Fruit fly (Drosophila melanogaster): ENCODE measurements around the gene Epp.

The Epp gene

dm6 chr3R:24031019-24031824 is 38.5 kb upstream of the Epp start:
- peak in 1 of 2 experiments; percentile 40 for TF ChIP-seq foxo (GFP tag; optimal IDR thresholded peaks at IDR 0.05)
- no peak for TF ChIP-seq Myc (optimal IDR thresholded peaks at IDR 0.05)
- no peak for TF ChIP-seq dmrt93B (GFP tag; optimal IDR thresholded peaks at IDR 0.05)
- peak; percentile 10 for TF ChIP-seq OdsH (GFP tag; optimal IDR thresholded peaks at IDR 0.05)
- peak; percentile 65 for TF ChIP-seq Hr83 (GFP tag; optimal IDR thresholded peaks at IDR 0.05; ENCODE audit: poor library complexity, severe bottlenecking)
- TF ChIP-seq Dfd (GFP tag; optimal IDR thresholded peaks at IDR 0.05), result no peak
- peak in 1 of 2 experiments; percentile 64 for TF ChIP-seq dl (GFP tag; optimal IDR thresholded peaks at IDR 0.05; ENCODE audit: insufficient read depth in 1 of 2, partially characterized antibody in 2 of 2)
- peak; percentile 29 for TF ChIP-seq fru (GFP tag; optimal IDR thresholded peaks at IDR 0.05)
- TF ChIP-seq woc (GFP tag; optimal IDR thresholded peaks at IDR 0.05), result peak; percentile 6
- TF ChIP-seq lola (GFP tag; optimal IDR thresholded peaks at IDR 0.05), result no peak
- no peak for TF ChIP-seq Hr78 (GFP tag; optimal IDR thresholded peaks at IDR 0.05)
- no peak for TF ChIP-seq rgr (GFP tag; optimal IDR thresholded peaks at IDR 0.05)
- peak; percentile 64 for TF ChIP-seq h (GFP tag; optimal IDR thresholded peaks at IDR 0.05)
- peak; percentile 90 for TF ChIP-seq Dif (GFP tag; optimal IDR thresholded peaks at IDR 0.05; ENCODE audit: partially characterized antibody)
- no peak for TF ChIP-seq Rel (GFP tag; optimal IDR thresholded peaks at IDR 0.05)
- peak; percentile 89 for TF ChIP-seq Rel (tag; optimal IDR thresholded peaks at IDR 0.05)
- TF ChIP-seq N (GFP tag; optimal IDR thresholded peaks at IDR 0.05), result peak; percentile 4
- TF ChIP-seq br (GFP tag; optimal IDR thresholded peaks at IDR 0.05), result peak; percentile 15
- TF ChIP-seq Sp1 (GFP tag; optimal IDR thresholded peaks at IDR 0.05), result peak; percentile 46
- TF ChIP-seq pan (optimal IDR thresholded peaks at IDR 0.05), result no peak
- no peak for TF ChIP-seq Mio (GFP tag; optimal IDR thresholded peaks at IDR 0.05)
- no peak for TF ChIP-seq HLH106 (tag; optimal IDR thresholded peaks at IDR 0.05)
- no peak for TF ChIP-seq ey (GFP tag; optimal IDR thresholded peaks at IDR 0.05)
- no peak for TF ChIP-seq Abd-B (GFP tag; optimal IDR thresholded peaks at IDR 0.05)
- TF ChIP-seq psq (GFP tag; optimal IDR thresholded peaks at IDR 0.05), result peak; percentile 43

DNA sequence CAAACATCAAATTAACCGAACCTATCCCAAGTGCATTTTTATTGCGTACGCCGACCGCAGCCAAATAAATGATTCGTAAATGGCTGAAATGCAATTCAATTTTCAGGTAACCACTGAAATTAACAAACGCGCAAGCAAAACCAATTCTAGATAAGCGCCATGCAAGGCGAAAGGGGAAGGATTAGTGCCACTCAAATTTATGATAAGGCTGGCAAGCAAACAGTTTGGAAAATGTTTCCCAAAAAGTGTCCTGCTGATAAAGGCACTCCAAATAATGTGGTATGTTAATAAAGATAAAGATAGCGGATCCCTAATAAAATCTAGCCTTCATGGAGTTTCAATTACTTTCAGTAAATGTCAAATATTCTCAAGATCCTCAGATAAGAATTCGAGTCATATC is 34.5 kb upstream of the Epp start:
- no peak for TF ChIP-seq fru (GFP tag; optimal IDR thresholded peaks at IDR 0.05)
- no peak for TF ChIP-seq Rel (GFP tag; optimal IDR thresholded peaks at IDR 0.05)
- TF ChIP-seq Rel (tag; optimal IDR thresholded peaks at IDR 0.05), result peak; percentile 11

- TF ChIP-seq Vsx2 (GFP tag; optimal IDR thresholded peaks at IDR 0.05; ENCODE audit: partially characterized antibody) (no peak), dl (GFP tag; optimal IDR thresholded peaks at IDR 0.05; ENCODE audit: insufficient read depth in 1 of 2, partially characterized antibody in 2 of 2) (no peak), usp (GFP tag; optimal IDR thresholded peaks at IDR 0.05) (no peak), pan (optimal IDR thresholded peaks at IDR 0.05) (no peak), woc (GFP tag; optimal IDR thresholded peaks at IDR 0.05) (no peak), dmrt93B (GFP tag; optimal IDR thresholded peaks at IDR 0.05) (no peak), CG9705 (GFP tag; optimal IDR thresholded peaks at IDR 0.05) (no peak)
Observed at dm6 chr3R:24026503-24026902, 33.8 kb upstream of the Epp start.

dm6 chr3R:24025715-24026467 is 33.2 kb upstream of the Epp start:
- TF ChIP-seq pan (optimal IDR thresholded peaks at IDR 0.05), result no peak
- peak; percentile 16 for TF ChIP-seq ey (GFP tag; optimal IDR thresholded peaks at IDR 0.05)
- no peak for TF ChIP-seq Rel (GFP tag; optimal IDR thresholded peaks at IDR 0.05)
- peak; percentile 89 for TF ChIP-seq Rel (tag; optimal IDR thresholded peaks at IDR 0.05)
- TF ChIP-seq lola (GFP tag; optimal IDR thresholded peaks at IDR 0.05), result no peak
- TF ChIP-seq fru (GFP tag; optimal IDR thresholded peaks at IDR 0.05), result no peak
- no peak for TF ChIP-seq psq (GFP tag; optimal IDR thresholded peaks at IDR 0.05)
- TF ChIP-seq Jra (GFP tag; optimal IDR thresholded peaks at IDR 0.05), result no peak
- TF ChIP-seq Hr83 (GFP tag; optimal IDR thresholded peaks at IDR 0.05; ENCODE audit: poor library complexity, severe bottlenecking), result no peak
- no peak for TF ChIP-seq HLH106 (tag; optimal IDR thresholded peaks at IDR 0.05)
- TF ChIP-seq woc (GFP tag; optimal IDR thresholded peaks at IDR 0.05), result no peak
- peak in 1 of 2 experiments; percentile 26 for TF ChIP-seq foxo (GFP tag; optimal IDR thresholded peaks at IDR 0.05)
- TF ChIP-seq Hnf4 (GFP tag; optimal IDR thresholded peaks at IDR 0.05), result no peak
- peak; percentile 27 for TF ChIP-seq sv (GFP tag; optimal IDR thresholded peaks at IDR 0.05)
- no peak for TF ChIP-seq Sp1 (GFP tag; optimal IDR thresholded peaks at IDR 0.05)
- TF ChIP-seq Myc (optimal IDR thresholded peaks at IDR 0.05), result no peak
- no peak for TF ChIP-seq dmrt93B (GFP tag; optimal IDR thresholded peaks at IDR 0.05)
- TF ChIP-seq GATAd (GFP tag; optimal IDR thresholded peaks at IDR 0.05), result no peak
- peak; percentile 44 for TF ChIP-seq rgr (GFP tag; optimal IDR thresholded peaks at IDR 0.05)
- TF ChIP-seq jim (GFP tag; optimal IDR thresholded peaks at IDR 0.05), result no peak
- TF ChIP-seq Abd-B (GFP tag; optimal IDR thresholded peaks at IDR 0.05), result no peak
- TF ChIP-seq h (GFP tag; optimal IDR thresholded peaks at IDR 0.05), result peak; percentile 50
- TF ChIP-seq CG9705 (GFP tag; optimal IDR thresholded peaks at IDR 0.05), result no peak
- TF ChIP-seq OdsH (GFP tag; optimal IDR thresholded peaks at IDR 0.05), result peak; percentile 36
- TF ChIP-seq tai (GFP tag; optimal IDR thresholded peaks at IDR 0.05), result no peak
- TF ChIP-seq br (GFP tag; optimal IDR thresholded peaks at IDR 0.05), result no peak
- TF ChIP-seq Hr78 (GFP tag; optimal IDR thresholded peaks at IDR 0.05), result no peak
- TF ChIP-seq Dif (GFP tag; optimal IDR thresholded peaks at IDR 0.05; ENCODE audit: partially characterized antibody), result no peak

All from whole organism, wandering third instar larva.